Worm (Caenorhabditis elegans): Measurements from ENCODE around the gene bath-24.

ce11 chrII:2075513-2075912 is 30.1 kb upstream of the bath-24 start, which contains the start of gene F07E5.8:
- TF ChIP-seq W03F9.2 (tag; optimal IDR thresholded peaks at IDR 0.05), result no peak
- TF ChIP-seq him-1 (tag; optimal IDR thresholded peaks at IDR 0.05), result no peak
- no peak for TF ChIP-seq dao-5 (tag; optimal IDR thresholded peaks at IDR 0.05)
